Fruit fly (Drosophila melanogaster): ENCODE measurements around the gene CG43318.

- TF ChIP-seq fd96Ca (GFP tag; IDR thresholded peaks at IDR 0.05): no peak
- no peak for TF ChIP-seq CG8301 (tag; optimal IDR thresholded peaks at IDR 0.05)
Observed at dm6 chr3R:15814150-15814549, 19.1 kb downstream of the CG43318 start.

All from whole organism, pupa.